Fruit fly (Drosophila melanogaster): ENCODE data around the gene CG6959.

Gene CG6959

dm6 chr3R:11812479-11812878 lies 56.8 kb downstream of the CG6959 start:
- TF ChIP-seq toe (GFP tag; optimal IDR thresholded peaks at IDR 0.05) (no peak), CG14711 (tag; optimal IDR thresholded peaks at IDR 0.05) (no peak), CG7045 (GFP tag; optimal IDR thresholded peaks at IDR 0.05) (no peak), kay (GFP tag; ENCODE audit: borderline replicate concordance) (peak; percentile 81)

- peak; percentile 60 for TF ChIP-seq cic (GFP tag; optimal IDR thresholded peaks at IDR 0.05)
- peak; percentile 56 for TF ChIP-seq kay (GFP tag; ENCODE audit: borderline replicate concordance)
- TF ChIP-seq Clk (GFP tag; optimal IDR thresholded peaks at IDR 0.05) = no peak
Measured at dm6 chr3R:11810831-11811484, 58.3 kb downstream of the CG6959 start.

- TF ChIP-seq bab1 (GFP tag; optimal IDR thresholded peaks at IDR 0.05) (no peak), CG7045 (GFP tag; optimal IDR thresholded peaks at IDR 0.05) (no peak), CG12768 (GFP tag; optimal IDR thresholded peaks at IDR 0.05) (no peak), CG1620 (GFP tag; optimal IDR thresholded peaks at IDR 0.05) (no peak), CG11617 (GFP tag; optimal IDR thresholded peaks at IDR 0.05) (no peak), cnc (optimal IDR thresholded peaks at IDR 0.05) (no peak), ovo (GFP tag; optimal IDR thresholded peaks at IDR 0.05) (no peak), Clk (GFP tag; optimal IDR thresholded peaks at IDR 0.05) (no peak), CG5204 (GFP tag; optimal IDR thresholded peaks at IDR 0.05) (no peak), toe (GFP tag; optimal IDR thresholded peaks at IDR 0.05) (no peak), Mnt (GFP tag; optimal IDR thresholded peaks at IDR 0.05) (no peak), CG7101 (tag; optimal IDR thresholded peaks at IDR 0.05) (no peak)
Measured at dm6 chr3R:11809620-11810019, 59.6 kb downstream of the CG6959 start.

- TF ChIP-seq toe (GFP tag; optimal IDR thresholded peaks at IDR 0.05) (no peak), CG1620 (GFP tag; optimal IDR thresholded peaks at IDR 0.05) (no peak), kay (GFP tag; ENCODE audit: borderline replicate concordance) (no peak), pad (GFP tag; optimal IDR thresholded peaks at IDR 0.05) (no peak), Clk (GFP tag; optimal IDR thresholded peaks at IDR 0.05) (no peak), Crg-1 (GFP tag; optimal IDR thresholded peaks at IDR 0.05) (no peak), ovo (GFP tag; optimal IDR thresholded peaks at IDR 0.05) (no peak), Mnt (GFP tag; optimal IDR thresholded peaks at IDR 0.05) (no peak)
Measured at dm6 chr3R:11807641-11808040, 61.6 kb downstream of the CG6959 start.

- TF ChIP-seq Hr96 (GFP tag; optimal IDR thresholded peaks at IDR 0.05) (no peak), CG12768 (GFP tag; optimal IDR thresholded peaks at IDR 0.05) (no peak), toe (GFP tag; optimal IDR thresholded peaks at IDR 0.05) (peak; percentile 17), ovo (GFP tag; optimal IDR thresholded peaks at IDR 0.05) (no peak), CG7101 (tag; optimal IDR thresholded peaks at IDR 0.05) (peak; percentile 13), CG33017 (tag; optimal IDR thresholded peaks at IDR 0.05) (peak; percentile 19), tj (GFP tag; optimal IDR thresholded peaks at IDR 0.05) (no peak), CG11617 (GFP tag; optimal IDR thresholded peaks at IDR 0.05) (no peak)
Measured at dm6 chr3R:11806753-11807152, 62.5 kb downstream of the CG6959 start.

- TF ChIP-seq CG11617 (GFP tag; optimal IDR thresholded peaks at IDR 0.05) (peak; percentile 23), kay (GFP tag; ENCODE audit: borderline replicate concordance) (peak; percentile 43), CG7101 (tag; optimal IDR thresholded peaks at IDR 0.05) (peak; percentile 28), Mnt (GFP tag; optimal IDR thresholded peaks at IDR 0.05) (no peak), pad (GFP tag; optimal IDR thresholded peaks at IDR 0.05) (no peak)
Measured at dm6 chr3R:11805584-11805983, 63.7 kb downstream of the CG6959 start.

dm6 chr3R:11796780-11797179 lies 72.5 kb downstream of the CG6959 start, which contains the start of gene Sbf:
Sbf (minus strand) TSS chr3R:11796948.
- TF ChIP-seq cic (GFP tag; optimal IDR thresholded peaks at IDR 0.05) (no peak), Crg-1 (GFP tag; optimal IDR thresholded peaks at IDR 0.05) (peak; percentile 62), Mnt (GFP tag; optimal IDR thresholded peaks at IDR 0.05) (peak; percentile 55), tj (GFP tag; optimal IDR thresholded peaks at IDR 0.05) (no peak), ovo (GFP tag; optimal IDR thresholded peaks at IDR 0.05) (peak; percentile 14), toe (GFP tag; optimal IDR thresholded peaks at IDR 0.05) (no peak), pad (GFP tag; optimal IDR thresholded peaks at IDR 0.05) (peak; percentile 51), bab1 (GFP tag; optimal IDR thresholded peaks at IDR 0.05) (peak; percentile 76), cnc (optimal IDR thresholded peaks at IDR 0.05) (no peak), kay (GFP tag; ENCODE audit: borderline replicate concordance) (no peak), CG11617 (GFP tag; optimal IDR thresholded peaks at IDR 0.05) (peak; percentile 41), CG5204 (GFP tag; optimal IDR thresholded peaks at IDR 0.05) (no peak), CG7045 (GFP tag; optimal IDR thresholded peaks at IDR 0.05) (no peak), CG1620 (GFP tag; optimal IDR thresholded peaks at IDR 0.05) (peak; percentile 53), CG14711 (tag; optimal IDR thresholded peaks at IDR 0.05) (no peak), CG33017 (tag; optimal IDR thresholded peaks at IDR 0.05) (no peak), CG7101 (tag; optimal IDR thresholded peaks at IDR 0.05) (peak; percentile 59), CG12768 (GFP tag; optimal IDR thresholded peaks at IDR 0.05) (peak; percentile 34), Hr96 (GFP tag; optimal IDR thresholded peaks at IDR 0.05) (no peak), Clk (GFP tag; optimal IDR thresholded peaks at IDR 0.05) (peak; percentile 5)
